Worm (Caenorhabditis elegans): ENCODE measurements around the gene F13E9.16.

- TF ChIP-seq unc-62 (GFP tag; optimal IDR thresholded peaks at IDR 0.05) (no peak), fos-1 (tag; optimal IDR thresholded peaks at IDR 0.05) (no peak), peb-1 (tag; optimal IDR thresholded peaks at IDR 0.05) (no peak), aly-2 (tag; optimal IDR thresholded peaks at IDR 0.05) (no peak), sma-3 (GFP tag; optimal IDR thresholded peaks at IDR 0.05) (no peak), nhr-12 (tag; optimal IDR thresholded peaks at IDR 0.05) (no peak), ztf-4 (tag; optimal IDR thresholded peaks at IDR 0.05) (no peak), zag-1 (tag; optimal IDR thresholded peaks at IDR 0.05) (no peak), alr-1 (tag; optimal IDR thresholded peaks at IDR 0.05) (no peak), nhr-11 (tag; optimal IDR thresholded peaks at IDR 0.05) (no peak), unc-39 (tag; optimal IDR thresholded peaks at IDR 0.05) (no peak), mdl-1 (tag; optimal IDR thresholded peaks at IDR 0.05) (no peak), blmp-1 (tag; optimal IDR thresholded peaks at IDR 0.05; ENCODE audit: insufficient read depth) (no peak)
Observed at ce11 chrIV:10851136-10851535, 36.0 kb downstream of the F13E9.16 start.

Data from whole organism, L2 larva.